Fruit fly (Drosophila melanogaster): ENCODE measurements around the gene CG1113.

CG1113 gene

dm6 chr3R:5263311-5264250 is 10.6 kb downstream of the CG1113 start (continued):
- peak; percentile 77 for TF ChIP-seq row (GFP tag; IDR thresholded peaks at IDR 0.05)
- no peak for TF ChIP-seq Bdp1 (GFP tag; optimal IDR thresholded peaks at IDR 0.05)
- peak; percentile 83 for TF ChIP-seq CG8388 (GFP tag; optimal IDR thresholded peaks at IDR 0.05)
- TF ChIP-seq pfk (GFP tag; optimal IDR thresholded peaks at IDR 0.05) = no peak
- no peak for TF ChIP-seq MESR4 (GFP tag; optimal IDR thresholded peaks at IDR 0.05)
- TF ChIP-seq CG4404 (GFP tag; IDR thresholded peaks at IDR 0.05) = peak; percentile 61
- TF ChIP-seq CG9797 (GFP tag; optimal IDR thresholded peaks at IDR 0.05) = no peak
- TF ChIP-seq vnd (GFP tag; IDR thresholded peaks at IDR 0.05; ENCODE audit: partially characterized antibody) = no peak
- peak; percentile 68 for TF ChIP-seq Six4 (GFP tag; optimal IDR thresholded peaks at IDR 0.05)
- peak; percentile 26; the same call in 1 of the 3 replicates for TF ChIP-seq z (GFP tag; IDR thresholded peaks at IDR 0.05)
- TF ChIP-seq CG3847 (GFP tag; IDR thresholded peaks at IDR 0.05) = peak; percentile 82
- TF ChIP-seq CG17802 (tag; optimal IDR thresholded peaks at IDR 0.05) = peak; percentile 44
- no peak for TF ChIP-seq aop (GFP tag; IDR thresholded peaks at IDR 0.05)
- peak; percentile 63; the same call in 1 of the 2 replicates for TF ChIP-seq sob (GFP tag; IDR thresholded peaks at IDR 0.05)
- peak; percentile 90 for TF ChIP-seq CG11695 (GFP tag; IDR thresholded peaks at IDR 0.05)
- TF ChIP-seq tll (GFP tag; optimal IDR thresholded peaks at IDR 0.05) = no peak
- peak; percentile 18; the same call in 1 of the 2 replicates for TF ChIP-seq Awh (GFP tag; IDR thresholded peaks at IDR 0.05)
- TF ChIP-seq Mad (GFP tag; optimal IDR thresholded peaks at IDR 0.05) = no peak
- TF ChIP-seq CG10979 (tag; optimal IDR thresholded peaks at IDR 0.05) = peak; percentile 88
- TF ChIP-seq CG4328 (GFP tag; optimal IDR thresholded peaks at IDR 0.05) = peak; percentile 88
- no peak for TF ChIP-seq Sry-β (GFP tag; optimal IDR thresholded peaks at IDR 0.05)
- TF ChIP-seq org-1 (GFP tag; optimal IDR thresholded peaks at IDR 0.05) = peak; percentile 49
- no peak for TF ChIP-seq Elba2 (GFP tag; optimal IDR thresholded peaks at IDR 0.05)
- peak; percentile 89 for TF ChIP-seq odd (GFP tag; optimal IDR thresholded peaks at IDR 0.05)
- peak; percentile 72 for TF ChIP-seq run (tag; optimal IDR thresholded peaks at IDR 0.05)
- TF ChIP-seq CG2202 (tag; optimal IDR thresholded peaks at IDR 0.05) = peak; percentile 32
- peak; percentile 87 for TF ChIP-seq Abd-B (GFP tag; optimal IDR thresholded peaks at IDR 0.05)
- TF ChIP-seq insv (GFP tag; optimal IDR thresholded peaks at IDR 0.05) = peak in 1 of 2 experiments; percentile 59
- no peak for TF ChIP-seq CG12236 (GFP tag; optimal IDR thresholded peaks at IDR 0.05)
- peak; percentile 90 for TF ChIP-seq CG1233 (GFP tag; optimal IDR thresholded peaks at IDR 0.05)
- TF ChIP-seq onecut (GFP tag; IDR thresholded peaks at IDR 0.05) = no peak; the same call in none of the 2 replicates
- no peak for TF ChIP-seq fd102C (GFP tag; optimal IDR thresholded peaks at IDR 0.05)
- TF ChIP-seq sisA (GFP tag; IDR thresholded peaks at IDR 0.05) = peak; percentile 67; the same call in 1 of the 2 replicates
- peak; percentile 70 for TF ChIP-seq ttk (GFP tag; IDR thresholded peaks at IDR 0.05)
- peak; percentile 85 for TF ChIP-seq CG6689 (GFP tag; IDR thresholded peaks at IDR 0.05)
- TF ChIP-seq zen (tag; optimal IDR thresholded peaks at IDR 0.05) = peak; percentile 73
- TF ChIP-seq CG16813 (GFP tag; IDR thresholded peaks at IDR 0.05; ENCODE audit: partially characterized antibody) = no peak
- TF ChIP-seq CG13296 (GFP tag; optimal IDR thresholded peaks at IDR 0.05) = peak; percentile 93
- no peak for TF ChIP-seq CG1792 (GFP tag; optimal IDR thresholded peaks at IDR 0.05)
- TF ChIP-seq Vsx1 (GFP tag; optimal IDR thresholded peaks at IDR 0.05) = peak; percentile 84
- TF ChIP-seq CG7987 (GFP tag; optimal IDR thresholded peaks at IDR 0.05) = peak; percentile 47
- no peak; the same call in 1 of the 3 replicates for TF ChIP-seq Dbx (GFP tag; IDR thresholded peaks at IDR 0.05)
- peak; percentile 44 to 76 for TF ChIP-seq Pdp1 (GFP tag; optimal IDR thresholded peaks at IDR 0.05)
- TF ChIP-seq ap (GFP tag; IDR thresholded peaks at IDR 0.05) = peak; percentile 66
- peak; percentile 57 for TF ChIP-seq CG5180 (GFP tag; optimal IDR thresholded peaks at IDR 0.05)
- no peak for TF ChIP-seq peb (GFP tag; IDR thresholded peaks at IDR 0.05)
- TF ChIP-seq lilli (GFP tag; optimal IDR thresholded peaks at IDR 0.05) = peak; percentile 43
- TF ChIP-seq CG18476 (GFP tag; optimal IDR thresholded peaks at IDR 0.05) = peak; percentile 47

Data from whole organism, embryonic.